Worm (Caenorhabditis elegans): ENCODE data around the gene sbt-1.

The sbt-1 gene

DNA sequence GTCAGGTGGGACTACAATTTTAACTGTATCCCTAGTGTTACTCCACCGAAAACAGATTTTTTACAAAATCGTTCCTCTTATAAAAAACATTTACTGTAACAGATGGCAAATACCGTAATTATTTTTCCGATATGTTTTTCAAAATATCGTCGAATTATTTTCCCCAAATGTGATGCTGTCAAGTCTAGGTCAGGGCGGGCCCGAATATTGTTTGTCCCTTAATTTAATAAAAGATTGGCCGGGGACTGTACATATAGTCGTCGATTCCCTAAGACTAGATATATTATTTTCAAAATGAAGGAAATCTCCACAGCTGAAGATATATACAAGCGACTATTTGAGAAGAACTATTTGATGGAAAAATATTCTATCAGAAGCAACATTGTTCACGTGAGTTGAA, 30.8 kb downstream of the sbt-1 start, which contains the start of gene sdf-9:
sdf-9 (plus strand) TSS at position 301 of the 400 bp plus-strand sequence.
- TF ChIP-seq ceh-22 (tag; optimal IDR thresholded peaks at IDR 0.05) (no peak), nhr-11 (tag; optimal IDR thresholded peaks at IDR 0.05) (no peak), pax-1 (tag; optimal IDR thresholded peaks at IDR 0.05) (no peak), hlh-15 (tag; optimal IDR thresholded peaks at IDR 0.05) (no peak), pros-1 (tag; optimal IDR thresholded peaks at IDR 0.05) (no peak), eyg-1 (tag; optimal IDR thresholded peaks at IDR 0.05) (no peak), ceh-34 (tag; optimal IDR thresholded peaks at IDR 0.05) (no peak), C08G9.2 (tag; optimal IDR thresholded peaks at IDR 0.05) (no peak), ama-1 (optimal IDR thresholded peaks at IDR 0.05) (no peak), fkh-6 (tag; optimal IDR thresholded peaks at IDR 0.05) (no peak), npax-4 (tag; optimal IDR thresholded peaks at IDR 0.05) (no peak), mec-3 (tag; optimal IDR thresholded peaks at IDR 0.05; ENCODE audit: borderline replicate concordance) (no peak), Y22D7AL.16 (tag; optimal IDR thresholded peaks at IDR 0.05) (no peak), sox-4 (tag; optimal IDR thresholded peaks at IDR 0.05) (no peak), fkh-10 (GFP tag; optimal IDR thresholded peaks at IDR 0.05) (no peak)

DNA sequence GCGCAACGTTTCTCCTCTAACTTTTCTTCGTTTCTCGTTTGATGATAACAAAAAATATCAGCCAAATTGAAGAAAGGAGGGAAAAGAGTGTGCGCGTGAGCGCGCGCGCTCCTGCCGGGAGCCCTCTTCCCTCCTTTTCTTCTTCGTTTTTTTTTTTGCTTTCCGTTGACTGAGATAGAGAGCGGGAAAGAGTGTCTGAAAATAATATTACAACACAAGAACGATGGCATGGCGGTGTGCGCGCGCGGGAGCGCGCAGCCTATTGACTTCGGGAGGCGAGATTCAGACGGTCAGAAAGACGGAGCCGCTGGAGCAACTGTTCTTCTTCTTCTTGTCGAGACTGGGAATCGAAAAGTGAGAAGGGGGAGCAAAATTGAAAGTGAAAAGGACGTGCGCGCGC, 34.9 kb downstream of the sbt-1 start:
- TF ChIP-seq pqm-1 (tag; optimal IDR thresholded peaks at IDR 0.05) (no peak), lin-11 (tag; optimal IDR thresholded peaks at IDR 0.05) (no peak), ceh-18 (tag; optimal IDR thresholded peaks at IDR 0.05) (peak; percentile 92), pat-9 (tag; optimal IDR thresholded peaks at IDR 0.05) (peak; percentile 45), rnt-1 (tag; optimal IDR thresholded peaks at IDR 0.05) (peak; percentile 62), nfya-1 (tag; optimal IDR thresholded peaks at IDR 0.05) (peak; percentile 17), ceh-34 (tag; optimal IDR thresholded peaks at IDR 0.05) (peak; percentile 29), syd-9 (tag; optimal IDR thresholded peaks at IDR 0.05) (peak; percentile 29), zip-5 (tag; optimal IDR thresholded peaks at IDR 0.05) (no peak)

DNA sequence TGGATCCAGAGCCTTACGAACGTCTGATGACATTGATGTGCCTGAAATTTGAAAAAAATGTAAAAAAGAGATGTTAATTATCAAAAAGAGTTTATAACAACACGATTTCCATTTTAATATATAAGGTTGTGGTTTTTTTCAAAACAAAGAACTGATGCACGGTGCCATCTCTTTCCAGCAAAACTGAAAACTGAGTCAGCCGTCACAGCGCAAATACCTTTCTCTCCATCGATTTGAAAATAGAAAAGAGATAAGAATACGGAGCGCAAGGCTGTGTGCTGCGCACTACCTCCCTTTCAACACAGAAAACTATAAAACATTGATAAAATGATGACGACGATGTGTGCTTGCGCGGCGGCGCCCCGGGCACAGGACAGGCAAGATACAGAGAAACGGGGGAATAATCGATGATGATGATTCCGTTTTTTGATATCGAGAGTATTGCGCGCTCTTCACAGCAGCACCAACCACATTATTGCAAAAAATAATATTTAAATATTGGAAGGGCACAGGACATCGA, 36.2 kb downstream of the sbt-1 start, which contains the start of gene Y44A6D.3:
Y44A6D.3 (minus strand) TSS at position 51 of the 520 bp plus-strand sequence.
- TF ChIP-seq che-1 (tag; optimal IDR thresholded peaks at IDR 0.05), result no peak
- no peak for TF ChIP-seq madf-2 (tag; optimal IDR thresholded peaks at IDR 0.05)
- TF ChIP-seq fkh-6 (tag; optimal IDR thresholded peaks at IDR 0.05), result no peak
- no peak for TF ChIP-seq K09A11.1 (tag; optimal IDR thresholded peaks at IDR 0.05; ENCODE audit: insufficient read depth)
- no peak for TF ChIP-seq ceh-14 (tag; optimal IDR thresholded peaks at IDR 0.05)
- no peak for TF ChIP-seq ceh-22 (tag; optimal IDR thresholded peaks at IDR 0.05)
- TF ChIP-seq gmeb-2 (tag; optimal IDR thresholded peaks at IDR 0.05), result no peak

DNA sequence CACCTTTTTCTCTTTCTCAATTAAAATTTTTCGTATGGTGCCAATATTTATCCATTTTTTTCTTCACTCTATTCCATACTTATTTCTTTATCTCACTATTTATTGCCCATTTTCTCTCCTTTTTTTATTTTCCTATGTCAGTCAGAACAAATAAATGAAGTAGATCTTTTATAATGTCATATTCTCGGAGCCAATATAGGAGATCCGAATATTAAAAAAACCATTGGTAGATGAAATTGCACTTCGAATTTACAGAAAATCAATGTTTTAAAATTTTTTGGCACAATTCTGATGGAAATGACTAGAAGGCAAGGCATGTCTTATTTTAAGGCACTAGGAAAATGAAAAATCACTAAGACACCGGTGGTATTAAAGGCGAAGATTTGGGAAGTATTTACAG, 38.1 kb downstream of the sbt-1 start:
- no peak for TF ChIP-seq fkh-6 (tag; optimal IDR thresholded peaks at IDR 0.05)
- no peak for TF ChIP-seq unc-3 (GFP tag; conservative IDR thresholded peaks at IDR 0.05)
- no peak for TF ChIP-seq unc-3 (tag; optimal IDR thresholded peaks at IDR 0.05)

DNA sequence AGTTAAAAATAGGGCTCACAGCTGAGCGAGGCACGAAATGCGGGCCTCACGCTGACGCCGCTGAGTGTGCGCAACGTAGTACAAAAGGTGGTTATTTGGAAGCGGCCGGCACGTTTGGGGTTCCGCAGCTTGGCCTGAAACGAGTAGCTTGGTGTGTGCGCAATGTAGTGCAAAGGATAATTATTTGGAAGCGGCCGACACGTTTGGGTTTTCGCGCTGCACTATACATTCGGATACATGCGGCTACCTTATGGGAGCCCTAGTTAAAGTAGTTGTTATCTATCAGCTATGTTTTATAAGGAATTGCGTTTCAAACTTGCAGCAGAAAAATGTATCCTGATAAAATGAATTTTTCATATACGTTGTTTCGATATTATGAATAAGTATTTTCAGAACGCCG, 38.7 kb downstream of the sbt-1 start, which contains the start of gene Y44A6D.1:
Y44A6D.1 (minus strand) TSS at position 23 of the 400 bp plus-strand sequence.
- TF ChIP-seq mec-3 (tag; optimal IDR thresholded peaks at IDR 0.05; ENCODE audit: borderline replicate concordance), result no peak
- TF ChIP-seq che-1 (tag; optimal IDR thresholded peaks at IDR 0.05), result no peak
- TF ChIP-seq pha-2 (tag; optimal IDR thresholded peaks at IDR 0.05), result no peak
- TF ChIP-seq dmd-4 (tag; optimal IDR thresholded peaks at IDR 0.05; ENCODE audit: borderline replicate concordance), result no peak
- no peak for TF ChIP-seq fkh-6 (tag; optimal IDR thresholded peaks at IDR 0.05)
- no peak for TF ChIP-seq ahr-1 (tag; optimal IDR thresholded peaks at IDR 0.05)
- no peak for TF ChIP-seq ceh-2 (tag; optimal IDR thresholded peaks at IDR 0.05)
- no peak for TF ChIP-seq pqm-1 (tag; optimal IDR thresholded peaks at IDR 0.05)
- no peak for TF ChIP-seq npax-4 (tag; optimal IDR thresholded peaks at IDR 0.05)
- no peak for TF ChIP-seq madf-2 (tag; optimal IDR thresholded peaks at IDR 0.05)
- no peak for TF ChIP-seq sdc-2 (tag; optimal IDR thresholded peaks at IDR 0.05)
- TF ChIP-seq unc-42 (tag; optimal IDR thresholded peaks at IDR 0.05), result no peak
- no peak for TF ChIP-seq T23F11.4 (GFP tag; optimal IDR thresholded peaks at IDR 0.05)
- no peak for TF ChIP-seq hlh-6 (tag; optimal IDR thresholded peaks at IDR 0.05)
- no peak for TF ChIP-seq C08G9.2 (tag; optimal IDR thresholded peaks at IDR 0.05)
- no peak for TF ChIP-seq sox-4 (tag; optimal IDR thresholded peaks at IDR 0.05)
- TF ChIP-seq unc-3 (GFP tag; conservative IDR thresholded peaks at IDR 0.05), result no peak
- TF ChIP-seq unc-3 (tag; optimal IDR thresholded peaks at IDR 0.05), result no peak
- no peak for TF ChIP-seq fax-1 (tag; optimal IDR thresholded peaks at IDR 0.05)

Measured in whole organism, late embryonic.